Worm (Caenorhabditis elegans) whole organism, mixed stage, embryonic: ENCODE measurements around the gene C52G5.3.

Experiments used
- M03D4.4 ChIP-seq: sonication (generic microtip); optimal IDR thresholded peaks from 2 replicates; lab custom pipeline; 2017; ENCODE audit warnings: mild to moderate bottlenecking, missing genetic modification characterization, missing compliant biosample characterization
- bed-3 ChIP-seq: fragments of 200-800 bp; sonication (Bioruptor generic); optimal IDR thresholded peaks from 3 replicates; lab custom pipeline; 2018; ENCODE audit warnings: mild to moderate bottlenecking, missing genetic modification characterization, moderate library complexity, missing compliant biosample characterization
- blmp-1 ChIP-seq: fragments of 150-350 bp; optimal IDR thresholded peaks from 2 replicates; lab custom pipeline; 2014; ENCODE audit warnings: missing biosample characterization, missing genetic modification characterization
- ceh-39 ChIP-seq: fragments of 150-350 bp; optimal IDR thresholded peaks from 2 replicates; lab custom pipeline; 2014; ENCODE audit warnings: missing biosample characterization, missing genetic modification characterization
- ceh-43 ChIP-seq: fragments of 200-800 bp; sonication (Bioruptor generic); optimal IDR thresholded peaks from 2 replicates; lab custom pipeline; 2018; ENCODE audit warnings: mild to moderate bottlenecking, missing genetic modification characterization, moderate library complexity, missing compliant biosample characterization
- ceh-83 ChIP-seq: fragments of 200-800 bp; sonication (Bioruptor generic); optimal IDR thresholded peaks from 2 replicates; lab custom pipeline; 2018; ENCODE audit warnings: mild to moderate bottlenecking, missing genetic modification characterization, missing compliant biosample characterization
- ces-1 ChIP-seq: fragments of 150-350 bp; optimal IDR thresholded peaks from 2 replicates; lab custom pipeline; 2014; ENCODE audit warnings: missing biosample characterization, missing genetic modification reagents, missing genetic modification characterization
- elt-1 ChIP-seq: sonication (generic microtip); optimal IDR thresholded peaks from 2 replicates; lab custom pipeline; 2017; ENCODE audit warnings: missing genetic modification characterization, mild to moderate bottlenecking, missing compliant biosample characterization, antibody characterized with exemption, moderate library complexity, borderline replicate concordance; ENCODE audit not compliant: insufficient read depth
- flh-1 ChIP-seq: fragments of 200-800 bp; sonication (Bioruptor generic); optimal IDR thresholded peaks from 2 replicates; lab custom pipeline; 2018; ENCODE audit warnings: mild to moderate bottlenecking, missing genetic modification characterization, moderate library complexity, missing compliant biosample characterization
- ham-2 ChIP-seq: fragments of 200-800 bp; sonication (Bioruptor generic); optimal IDR thresholded peaks from 2 replicates; lab custom pipeline; 2018; ENCODE audit warnings: mild to moderate bottlenecking, missing genetic modification characterization, missing compliant biosample characterization
- hlh-1 ChIP-seq: fragments of 150-350 bp; optimal IDR thresholded peaks from 2 replicates; lab custom pipeline; 2014; ENCODE audit warnings: missing biosample characterization, missing genetic modification reagents, missing genetic modification characterization
- lin-13 ChIP-seq: fragments of 150-350 bp; optimal IDR thresholded peaks from 2 replicates; lab custom pipeline; 2014; ENCODE audit warnings: missing biosample characterization, missing genetic modification characterization
- lin-32 ChIP-seq: fragments of 200-800 bp; sonication (Bioruptor generic); optimal IDR thresholded peaks from 2 replicates; lab custom pipeline; 2018; ENCODE audit warnings: mild to moderate bottlenecking, missing genetic modification characterization, missing compliant biosample characterization
- lsy-2 ChIP-seq: fragments of 150-350 bp; optimal IDR thresholded peaks from 2 replicates; lab custom pipeline; 2014; ENCODE audit warnings: missing biosample characterization, missing genetic modification characterization
- mab-5 ChIP-seq: fragments of 150-350 bp; optimal IDR thresholded peaks from 2 replicates; lab custom pipeline; 2014; ENCODE audit warnings: missing biosample characterization, missing genetic modification characterization
- mep-1 ChIP-seq: fragments of 150-350 bp; optimal IDR thresholded peaks from 2 replicates; lab custom pipeline; 2017; ENCODE audit warnings: missing biosample characterization, missing genetic modification reagents, missing genetic modification characterization, inconsistent platforms
- mls-2 ChIP-seq: sonication (generic microtip); optimal IDR thresholded peaks from 2 replicates; lab custom pipeline; 2016; ENCODE audit warnings: mild to moderate bottlenecking, missing genetic modification characterization, moderate library complexity, missing compliant biosample characterization
- nhr-12 ChIP-seq: fragments of 150-350 bp; optimal IDR thresholded peaks from 2 replicates; lab custom pipeline; 2014; ENCODE audit warnings: missing biosample characterization, missing genetic modification characterization
- nhr-2 ChIP-seq: fragments of 150-350 bp; optimal IDR thresholded peaks from 2 replicates; lab custom pipeline; 2014; ENCODE audit warnings: missing biosample characterization, missing genetic modification characterization
- nhr-237 ChIP-seq: fragments of 150-350 bp; optimal IDR thresholded peaks from 2 replicates; lab custom pipeline; 2014; ENCODE audit warnings: missing biosample characterization, missing genetic modification characterization
- nhr-28 ChIP-seq: fragments of 150-350 bp; optimal IDR thresholded peaks from 2 replicates; lab custom pipeline; 2014; ENCODE audit warnings: missing biosample characterization, missing genetic modification characterization
- nhr-76 ChIP-seq: sonication (generic microtip); optimal IDR thresholded peaks from 2 replicates; lab custom pipeline; 2017; ENCODE audit warnings: missing biosample characterization, missing genetic modification characterization
- pha-4 ChIP-seq: fragments of 150-350 bp; optimal IDR thresholded peaks from 2 replicates; lab custom pipeline; 2018; ENCODE audit warnings: missing biosample characterization, missing genetic modification reagents, missing genetic modification characterization
- sem-2 ChIP-seq: fragments of 200-800 bp; sonication (Bioruptor generic); optimal IDR thresholded peaks from 2 replicates; lab custom pipeline; 2018; ENCODE audit warnings: mild to moderate bottlenecking, missing genetic modification characterization, missing compliant biosample characterization
- snpc-4 ChIP-seq: fragments of 150-350 bp; optimal IDR thresholded peaks from 2 replicates; lab custom pipeline; 2014; ENCODE audit warnings: missing biosample characterization, missing genetic modification characterization
- sptf-1 ChIP-seq: sonication (generic microtip); optimal IDR thresholded peaks from 2 replicates; lab custom pipeline; 2017; ENCODE audit warnings: mild to moderate bottlenecking, missing genetic modification characterization, moderate library complexity, missing compliant biosample characterization
- unc-120 ChIP-seq: sonication (generic microtip); optimal IDR thresholded peaks from 2 replicates; lab custom pipeline; 2017; ENCODE audit warnings: missing genetic modification characterization, missing compliant biosample characterization; ENCODE audit not compliant: poor library complexity, severe bottlenecking
- unc-39 ChIP-seq: fragments of 150-350 bp; optimal IDR thresholded peaks from 2 replicates; lab custom pipeline; 2014; ENCODE audit warnings: missing biosample characterization, missing genetic modification characterization
- unc-62 ChIP-seq: fragments of 150-350 bp; optimal IDR thresholded peaks from 2 replicates; lab custom pipeline; 2014; ENCODE audit warnings: missing biosample characterization, missing genetic modification reagents, missing genetic modification characterization
- zip-8 ChIP-seq: fragments of 150-350 bp; optimal IDR thresholded peaks from 2 replicates; lab custom pipeline; 2014; ENCODE audit warnings: missing biosample characterization, missing genetic modification characterization
- ztf-11 ChIP-seq: fragments of 150-350 bp; optimal IDR thresholded peaks from 2 replicates; lab custom pipeline; 2014; ENCODE audit warnings: missing biosample characterization, missing genetic modification characterization

C52G5.3 gene

DNA sequence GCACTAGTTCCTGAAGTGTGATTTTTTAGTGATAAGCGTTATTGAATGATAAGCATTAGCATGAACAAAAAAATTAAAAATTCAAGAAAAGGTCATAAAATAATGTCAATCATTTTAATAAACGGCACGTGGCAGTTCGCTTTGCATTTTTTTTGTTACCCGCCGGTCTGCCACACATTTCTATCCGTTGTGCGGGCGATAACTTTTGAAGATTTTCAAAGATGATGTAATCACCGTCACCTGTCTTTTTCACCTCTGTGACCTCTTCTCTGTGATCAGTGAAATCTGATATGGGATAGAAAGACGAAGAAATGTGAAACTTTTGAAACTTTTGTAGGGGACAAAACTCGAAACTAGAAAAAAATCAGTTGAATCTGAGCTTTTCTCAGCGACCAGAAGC, 32.0 kb upstream of the C52G5.3 start:
- TF ChIP-seq hlh-1 (tag; lab: Kevin White, UChicago) (peak; percentile 71), unc-62 (GFP tag; lab: Kevin White, UChicago) (no peak), nhr-237 (tag; lab: Kevin White, UChicago) (no peak)

DNA sequence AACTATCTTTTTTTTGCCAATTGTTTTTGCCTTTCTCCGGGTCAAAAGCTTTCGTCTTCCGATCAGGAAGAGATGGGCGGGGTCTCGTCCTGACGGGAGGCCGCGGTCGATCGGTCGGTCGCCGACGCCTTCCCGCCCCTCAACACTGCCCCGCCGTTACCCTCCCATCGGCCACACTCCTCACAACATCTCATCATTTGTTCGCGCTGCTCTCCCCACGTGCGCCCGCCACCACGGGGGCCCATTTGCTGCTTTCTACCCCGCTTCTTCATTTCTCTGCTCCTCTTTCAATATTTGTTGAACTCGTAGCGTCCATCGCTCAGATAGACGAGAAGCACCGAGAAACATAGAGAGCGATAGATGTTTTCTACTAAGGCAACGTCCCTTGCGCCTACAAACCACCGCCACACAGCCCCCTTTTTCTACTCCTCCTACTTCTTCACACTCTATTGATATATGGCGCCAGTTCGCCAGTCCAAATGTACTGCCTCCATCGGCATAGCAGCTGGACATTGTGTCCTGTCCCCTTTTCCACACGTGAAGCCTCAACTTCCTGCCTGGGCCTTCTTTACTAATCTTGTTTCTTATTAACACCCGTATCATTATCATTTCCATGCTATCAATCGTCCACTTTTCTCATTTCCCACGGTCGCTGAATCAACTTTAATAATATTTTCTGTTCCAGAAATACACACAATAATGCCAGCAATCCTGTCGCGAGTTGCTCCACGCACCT, 31.0 kb upstream of the C52G5.3 start, which contains the start of gene bcat-1:
bcat-1 (plus strand) TSS at position 686 of the 736 bp plus-strand sequence.
- TF ChIP-seq sptf-1 (tag; lab: Kevin White, UChicago) = peak; percentile 52
- TF ChIP-seq nhr-2 (tag; lab: Kevin White, UChicago) = no peak
- peak; percentile 43 for TF ChIP-seq unc-120 (tag; lab: Kevin White, UChicago)
- no peak for TF ChIP-seq blmp-1 (tag; lab: Kevin White, UChicago)
- TF ChIP-seq ztf-11 (tag; lab: Kevin White, UChicago) = no peak
- TF ChIP-seq elt-1 (tag; lab: Kevin White, UChicago) = no peak
- TF ChIP-seq mls-2 (tag; lab: Kevin White, UChicago) = no peak
- TF ChIP-seq sem-2 = no peak
- no peak for TF ChIP-seq lsy-2 (tag; lab: Kevin White, UChicago)
- TF ChIP-seq ceh-83 (GFP tag; lab: Kevin White, UChicago) = no peak
- TF ChIP-seq ham-2 (GFP tag; lab: Kevin White, UChicago) = peak; percentile 2
- TF ChIP-seq M03D4.4 = no peak
- no peak for TF ChIP-seq hlh-1 (tag; lab: Kevin White, UChicago)

- TF ChIP-seq lsy-2 (tag; lab: Kevin White, UChicago) (no peak), mab-5 (tag; lab: Kevin White, UChicago) (no peak), M03D4.4 (no peak), nhr-76 (tag; lab: Kevin White, UChicago) (no peak), unc-39 (no peak), ceh-43 (GFP tag; lab: Kevin White, UChicago) (no peak), sem-2 (no peak), nhr-12 (tag; lab: Kevin White, UChicago) (no peak), bed-3 (GFP tag; lab: Kevin White, UChicago) (no peak), ceh-39 (tag; lab: Kevin White, UChicago) (no peak), blmp-1 (tag; lab: Kevin White, UChicago) (no peak), ces-1 (GFP tag; lab: Kevin White, UChicago) (no peak), hlh-1 (tag; lab: Kevin White, UChicago) (no peak), nhr-237 (tag; lab: Kevin White, UChicago) (no peak), snpc-4 (tag; lab: Kevin White, UChicago) (no peak), mep-1 (tag; lab: Kevin White, UChicago) (no peak), nhr-28 (tag; lab: Kevin White, UChicago) (no peak), nhr-2 (tag; lab: Kevin White, UChicago) (no peak), flh-1 (GFP tag; lab: Kevin White, UChicago) (no peak)
Measured at ce11 chrX:12875649-12876048, 29.7 kb upstream of the C52G5.3 start.

DNA sequence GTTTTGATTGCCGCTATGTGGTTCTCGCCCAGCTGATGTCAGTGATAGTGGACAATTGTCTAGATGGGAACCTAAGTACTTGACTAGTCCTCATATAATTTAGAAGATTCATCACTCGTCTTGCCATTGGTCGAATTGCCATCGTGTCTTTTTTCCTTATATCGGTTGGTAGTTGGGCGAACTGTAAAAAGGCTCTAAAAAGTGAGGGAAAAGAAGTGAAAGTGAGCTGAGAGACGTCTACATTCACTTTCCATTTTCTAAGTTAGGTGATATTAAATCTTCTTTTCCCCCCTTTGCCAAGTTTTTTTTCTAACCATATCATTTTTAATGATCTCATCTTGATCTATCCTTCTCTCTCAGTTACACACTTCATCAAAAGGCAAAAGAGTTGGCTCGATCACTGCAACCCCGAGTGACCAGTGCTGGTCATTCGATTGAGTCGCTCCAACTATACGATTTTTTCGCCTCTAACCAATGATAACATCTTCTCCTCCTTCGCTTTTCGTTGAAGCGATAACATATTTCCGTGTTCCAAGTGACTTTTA, 28.9 kb upstream of the C52G5.3 start:
- TF ChIP-seq ceh-83 (GFP tag; lab: Kevin White, UChicago) = no peak
- peak; percentile 65 for TF ChIP-seq elt-1 (tag; lab: Kevin White, UChicago)
- no peak for TF ChIP-seq mls-2 (tag; lab: Kevin White, UChicago)
- no peak for TF ChIP-seq ztf-11 (tag; lab: Kevin White, UChicago)
- TF ChIP-seq lin-32 = no peak
- TF ChIP-seq zip-8 (tag; lab: Kevin White, UChicago) = no peak

- TF ChIP-seq nhr-2 (tag; lab: Kevin White, UChicago) = no peak
- no peak for TF ChIP-seq mab-5 (tag; lab: Kevin White, UChicago)
- no peak for TF ChIP-seq ces-1 (GFP tag; lab: Kevin White, UChicago)
- no peak for TF ChIP-seq pha-4 (tag; lab: Kevin White, UChicago)
- TF ChIP-seq lin-13 (tag; lab: Kevin White, UChicago) = no peak
- no peak for TF ChIP-seq flh-1 (GFP tag; lab: Kevin White, UChicago)
- no peak for TF ChIP-seq unc-120 (tag; lab: Kevin White, UChicago)
- no peak for TF ChIP-seq mep-1 (tag; lab: Kevin White, UChicago)
- no peak for TF ChIP-seq ztf-11 (tag; lab: Kevin White, UChicago)
- no peak for TF ChIP-seq bed-3 (GFP tag; lab: Kevin White, UChicago)
- no peak for TF ChIP-seq ham-2 (GFP tag; lab: Kevin White, UChicago)
- no peak for TF ChIP-seq lin-32
- TF ChIP-seq, all 35 proteins: peak for 0
Measured at ce11 chrX:12873688-12874364, 27.9 kb upstream of the C52G5.3 start.
